Worm (Caenorhabditis elegans): ENCODE measurements around the gene inx-10.

Gene inx-10

DNA sequence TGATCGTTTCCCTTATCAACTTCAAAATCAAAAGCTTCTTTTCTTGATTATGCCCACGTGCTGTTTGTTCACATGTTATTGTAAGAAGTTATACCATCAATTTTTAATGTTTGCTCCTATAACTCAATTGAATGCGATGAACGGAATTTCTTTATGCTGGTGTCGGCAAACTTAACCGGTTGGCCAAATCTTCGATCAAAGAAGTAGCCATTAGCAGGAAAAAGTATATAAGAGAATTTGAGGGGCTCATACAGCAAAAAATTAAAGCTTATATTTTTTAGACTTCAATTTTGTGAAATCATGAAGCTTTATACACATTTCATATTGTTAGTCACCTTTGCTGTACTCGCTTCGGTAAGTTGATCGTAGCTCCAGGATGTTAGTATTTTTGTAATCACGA is 33.5 kb downstream of the inx-10 start, which contains the start of gene pqn-16:
Gene pqn-16, plus strand, starts transcription at position 301 of the 400 bp plus-strand sequence.
- TF ChIP-seq ama-1 (optimal IDR thresholded peaks at IDR 0.05) (no peak), ama-1 (GFP tag; optimal IDR thresholded peaks at IDR 0.05) (no peak), atf-7 (tag; optimal IDR thresholded peaks at IDR 0.05) (no peak), aptf-3 (GFP tag; IDR thresholded peaks at IDR 0.05) (no peak), pbrm-1 (GFP tag; IDR thresholded peaks at IDR 0.05) (no peak)

DNA sequence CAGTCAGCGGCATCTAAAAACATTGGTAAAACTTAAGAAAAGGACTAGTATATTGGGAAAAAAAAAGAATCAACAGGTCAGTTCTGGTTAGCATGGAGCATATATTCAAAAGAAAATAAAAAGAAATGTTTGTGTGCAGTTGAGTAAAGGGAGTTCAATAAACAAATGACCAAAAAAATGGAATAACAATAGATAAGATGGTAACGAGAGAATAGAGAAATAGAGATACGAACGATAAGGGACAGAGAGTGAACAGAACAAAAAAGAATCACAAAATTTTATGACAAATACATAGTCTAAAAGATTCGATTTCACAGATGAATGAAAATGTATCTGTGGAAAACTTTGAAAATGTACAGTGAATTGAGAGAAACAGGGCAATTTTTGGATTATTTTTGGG is 34.3 kb downstream of the inx-10 start, which contains the start of gene gad-3:
Gene gad-3, minus strand, starts transcription at position 17 of the 400 bp plus-strand sequence.
- TF ChIP-seq nfya-1 (tag; optimal IDR thresholded peaks at IDR 0.05; ENCODE audit: borderline replicate concordance, insufficient read depth) (no peak), B0336.3 (GFP tag; IDR thresholded peaks at IDR 0.05) (no peak), nhr-80 (tag; optimal IDR thresholded peaks at IDR 0.05) (peak; percentile 60), nhr-27 (tag; optimal IDR thresholded peaks at IDR 0.05) (no peak), ceh-27 (GFP tag; optimal IDR thresholded peaks at IDR 0.05) (no peak), chd-7 (tag; optimal IDR thresholded peaks at IDR 0.05) (no peak), lir-1 (GFP tag; conservative IDR thresholded peaks at IDR 0.05) (no peak), ztf-25 (GFP tag; IDR thresholded peaks at IDR 0.05) (no peak)

DNA sequence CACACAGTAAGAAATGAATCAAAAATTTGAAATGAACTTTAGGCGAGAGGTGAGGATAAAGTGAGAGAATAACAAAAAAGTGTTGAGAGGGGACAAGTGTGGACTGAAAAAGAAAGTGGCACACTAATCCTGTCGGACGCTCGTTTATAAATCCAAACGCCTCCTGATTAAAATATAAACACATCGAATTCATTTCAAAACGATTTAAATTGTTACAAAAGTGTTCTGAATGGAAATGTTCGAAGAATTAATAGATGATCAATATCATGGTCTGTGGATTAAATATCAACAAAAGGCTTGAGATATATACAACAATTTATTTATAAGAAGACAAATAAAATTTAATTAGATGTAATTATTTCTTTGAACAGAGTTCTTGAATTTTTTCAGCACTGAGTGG is 39.2 kb downstream of the inx-10 start, which contains the start of gene B0222.11:
Gene B0222.11, minus strand, starts transcription at position 101 of the 400 bp plus-strand sequence.
- TF ChIP-seq sea-2 (GFP tag; IDR thresholded peaks at IDR 0.05) (no peak), hsf-1 (GFP tag; IDR thresholded peaks at IDR 0.05) (no peak), T26A5.8 (tag; optimal IDR thresholded peaks at IDR 0.05) (no peak), ztf-6 (GFP tag; IDR thresholded peaks at IDR 0.05) (no peak), F33H1.4 (GFP tag; IDR thresholded peaks at IDR 0.05) (no peak), lag-1 (GFP tag; IDR thresholded peaks at IDR 0.05) (no peak), nhr-120 (GFP tag; IDR thresholded peaks at IDR 0.05) (no peak), snpc-1.3 (tag; optimal IDR thresholded peaks at IDR 0.05; ENCODE audit: insufficient read depth) (no peak), lin-35 (GFP tag; optimal IDR thresholded peaks at IDR 0.05) (no peak)

DNA sequence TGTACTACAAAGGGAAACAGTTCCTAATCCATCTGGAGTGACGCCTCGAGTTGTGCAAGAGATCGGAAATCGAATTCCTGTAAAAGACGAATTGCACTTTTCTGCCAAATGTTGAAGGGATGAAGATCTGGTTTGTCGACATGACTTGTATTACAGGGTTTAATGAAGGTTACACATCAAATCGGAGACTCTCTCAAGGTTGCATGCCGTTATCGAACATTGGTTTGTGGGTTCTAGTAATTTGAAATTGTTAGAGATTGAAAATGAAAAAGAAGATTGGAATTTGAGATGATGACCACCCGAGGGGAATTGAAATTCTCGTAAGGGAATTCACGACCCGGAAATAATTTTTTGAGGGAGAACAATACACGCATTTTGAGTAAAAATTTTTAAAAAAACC is 41.0 kb downstream of the inx-10 start:
- TF ChIP-seq hmg-1.2 (GFP tag; IDR thresholded peaks at IDR 0.05), result no peak
- no peak for TF ChIP-seq mcd-1 (GFP tag; IDR thresholded peaks at IDR 0.05)
- TF ChIP-seq hrde-1 (tag; optimal IDR thresholded peaks at IDR 0.05; ENCODE audit: borderline replicate concordance), result no peak
- no peak for TF ChIP-seq lsl-1 (GFP tag; optimal IDR thresholded peaks at IDR 0.05)
- TF ChIP-seq nhr-179 (tag; optimal IDR thresholded peaks at IDR 0.05), result no peak
- TF ChIP-seq ekl-4 (GFP tag; IDR thresholded peaks at IDR 0.05), result no peak
- TF ChIP-seq madf-3 (GFP tag; IDR thresholded peaks at IDR 0.05), result no peak
- TF ChIP-seq ztf-26 (tag; optimal IDR thresholded peaks at IDR 0.05), result no peak
- TF ChIP-seq attf-3 (GFP tag; conservative IDR thresholded peaks at IDR 0.05), result no peak
- no peak for TF ChIP-seq F23B12.7 (tag; optimal IDR thresholded peaks at IDR 0.05; ENCODE audit: insufficient read depth)
- TF ChIP-seq zfh-2 (GFP tag; conservative IDR thresholded peaks at IDR 0.05), result no peak
- no peak for TF ChIP-seq F49E8.2 (tag; optimal IDR thresholded peaks at IDR 0.05; ENCODE audit: insufficient read depth)
- no peak for TF ChIP-seq hlh-12 (tag; optimal IDR thresholded peaks at IDR 0.05)
- no peak for TF ChIP-seq aptf-2 (GFP tag; conservative IDR thresholded peaks at IDR 0.05)
- TF ChIP-seq lsy-27 (tag; optimal IDR thresholded peaks at IDR 0.05; ENCODE audit: borderline replicate concordance, insufficient read depth), result no peak

Measured in whole organism, young adult.